Worm (Caenorhabditis elegans) whole organism, L3 larva: ENCODE results near the gene nhr-131.
A peak's percentile ranks its signal among the peaks of the same experiment; 100 is the strongest.

Experiments used
- R02D3.7 ChIP-seq: fragments of 150-350 bp; optimal IDR thresholded peaks from 2 replicates; lab custom pipeline; 2014; ENCODE audit warnings: missing biosample characterization, missing genetic modification characterization
- ZK546.5 ChIP-seq: sonication (generic microtip); optimal IDR thresholded peaks from 2 replicates; lab custom pipeline; 2017; ENCODE audit warnings: missing biosample characterization, missing genetic modification characterization
- aly-2 ChIP-seq: fragments of 150-350 bp; optimal IDR thresholded peaks from 2 replicates; lab custom pipeline; 2014; ENCODE audit warnings: missing biosample characterization, missing genetic modification characterization
- ama-1 ChIP-seq: fragments of 150-350 bp; optimal IDR thresholded peaks from 2 replicates; lab custom pipeline; 2018
- ceh-16 ChIP-seq: sonication (generic microtip); optimal IDR thresholded peaks from 2 replicates; lab custom pipeline; 2017; ENCODE audit warnings: missing biosample characterization, missing genetic modification characterization
- ceh-28 ChIP-seq: fragments of 150-350 bp; optimal IDR thresholded peaks from 2 replicates; lab custom pipeline; 2014; ENCODE audit warnings: missing biosample characterization, missing genetic modification reagents, missing genetic modification characterization
- ceh-82 ChIP-seq: fragments of 150-350 bp; optimal IDR thresholded peaks from 2 replicates; lab custom pipeline; 2014; ENCODE audit warnings: missing biosample characterization, missing genetic modification characterization
- ceh-9 ChIP-seq: sonication (generic microtip); optimal IDR thresholded peaks from 2 replicates; lab custom pipeline; 2018; ENCODE audit warnings: missing biosample characterization, missing genetic modification characterization
- egl-27 ChIP-seq: sonication (generic microtip); optimal IDR thresholded peaks from 4 replicates; lab custom pipeline; 2017; ENCODE audit warnings: missing biosample characterization, missing genetic modification reagents, missing genetic modification characterization
- elt-1 ChIP-seq: fragments of 150-350 bp; optimal IDR thresholded peaks from 2 replicates; lab custom pipeline; 2014; ENCODE audit warnings: missing biosample characterization, missing genetic modification characterization
- elt-2 ChIP-seq: sonication (generic microtip); optimal IDR thresholded peaks from 2 replicates; lab custom pipeline; 2016; ENCODE audit warnings: missing genetic modification reagents, mild to moderate bottlenecking, missing genetic modification characterization, missing compliant biosample characterization
- elt-3 ChIP-seq, 3 experiments: fragments of 150-350 bp in 1 of 3; sonication (generic microtip) in 2 of 3; optimal IDR thresholded peaks; 2 replicates in 2 of 3; 4 replicates in 1 of 3; lab custom pipeline; 2014 to 2017; ENCODE audit warnings: missing biosample characterization in 3 of 3, missing genetic modification characterization in 3 of 3
- eor-1 ChIP-seq, 2 experiments: fragments of 150-350 bp; optimal IDR thresholded peaks; 2 replicates each; lab custom pipeline; 2014 to 2018; ENCODE audit warnings: missing biosample characterization in 2 of 2, missing genetic modification characterization in 2 of 2
- fkh-10 ChIP-seq: sonication (generic microtip); optimal IDR thresholded peaks from 2 replicates; lab custom pipeline; 2017; ENCODE audit warnings: missing biosample characterization, missing genetic modification reagents, missing genetic modification characterization
- hmg-11 ChIP-seq: sonication (generic microtip); optimal IDR thresholded peaks from 2 replicates; lab custom pipeline; 2016; ENCODE audit warnings: missing genetic modification characterization, missing compliant biosample characterization
- jun-1 ChIP-seq: fragments of 150-350 bp; optimal IDR thresholded peaks from 2 replicates; lab custom pipeline; 2014; ENCODE audit warnings: missing biosample characterization, missing genetic modification reagents, missing genetic modification characterization
- lin-39 ChIP-seq: fragments of 150-350 bp; optimal IDR thresholded peaks from 2 replicates; lab custom pipeline; 2018; ENCODE audit warnings: missing biosample characterization, missing genetic modification reagents, missing genetic modification characterization
- lsy-12 ChIP-seq: sonication (generic microtip); optimal IDR thresholded peaks from 2 replicates; lab custom pipeline; 2016; ENCODE audit warnings: mild to moderate bottlenecking, missing genetic modification characterization, missing compliant biosample characterization
- mml-1 ChIP-seq: fragments of 150-350 bp; sonication (generic microtip); optimal IDR thresholded peaks from 3 replicates; lab custom pipeline; 2014; ENCODE audit warnings: missing biosample characterization, missing genetic modification characterization
- nfya-1 ChIP-seq: sonication (generic microtip); optimal IDR thresholded peaks from 2 replicates; lab custom pipeline; 2017; ENCODE audit warnings: missing genetic modification characterization, mild to moderate bottlenecking, missing compliant biosample characterization, antibody characterized with exemption, moderate library complexity; ENCODE audit not compliant: insufficient read depth
- nhr-11 ChIP-seq: fragments of 150-350 bp; optimal IDR thresholded peaks from 2 replicates; lab custom pipeline; 2014; ENCODE audit warnings: missing biosample characterization, missing genetic modification characterization
- nhr-23 ChIP-seq: fragments of 150-350 bp; optimal IDR thresholded peaks from 2 replicates; lab custom pipeline; 2014; ENCODE audit warnings: missing biosample characterization, missing genetic modification reagents, missing genetic modification characterization
- nhr-237 ChIP-seq: fragments of 150-350 bp; optimal IDR thresholded peaks from 2 replicates; lab custom pipeline; 2014; ENCODE audit warnings: missing biosample characterization, missing genetic modification characterization
- nhr-28 ChIP-seq: fragments of 150-350 bp; optimal IDR thresholded peaks from 2 replicates; lab custom pipeline; 2014; ENCODE audit warnings: missing biosample characterization, missing genetic modification characterization
- nhr-67 ChIP-seq: fragments of 150-350 bp; optimal IDR thresholded peaks from 2 replicates; lab custom pipeline; 2014; ENCODE audit warnings: missing biosample characterization, missing genetic modification characterization
- nhr-76 ChIP-seq: fragments of 150-350 bp; sonication (generic microtip); optimal IDR thresholded peaks from 5 replicates; lab custom pipeline; 2014; ENCODE audit warnings: missing biosample characterization, missing genetic modification characterization
- pha-4 ChIP-seq: fragments of 150-350 bp; optimal IDR thresholded peaks from 2 replicates; lab custom pipeline; 2014; ENCODE audit warnings: missing biosample characterization, missing genetic modification reagents, missing genetic modification characterization
- pqm-1 ChIP-seq: fragments of 150-350 bp; optimal IDR thresholded peaks from 2 replicates; lab custom pipeline; 2017; ENCODE audit warnings: missing biosample characterization, missing genetic modification characterization, inconsistent platforms
- sea-2 ChIP-seq: fragments of 150-350 bp; sonication (generic microtip); optimal IDR thresholded peaks from 4 replicates; lab custom pipeline; 2014; ENCODE audit warnings: missing biosample characterization, missing genetic modification reagents, missing genetic modification characterization
- skn-1 ChIP-seq: fragments of 150-350 bp; optimal IDR thresholded peaks from 2 replicates; lab custom pipeline; 2014; ENCODE audit warnings: missing biosample characterization, missing genetic modification characterization
- tbx-2 ChIP-seq: sonication (generic microtip); optimal IDR thresholded peaks from 2 replicates; lab custom pipeline; 2016; ENCODE audit warnings: mild to moderate bottlenecking, missing genetic modification characterization, missing compliant biosample characterization
- unc-62 ChIP-seq: fragments of 150-350 bp; sonication (generic microtip); optimal IDR thresholded peaks from 4 replicates; lab custom pipeline; 2014; ENCODE audit warnings: missing biosample characterization, missing genetic modification reagents, missing genetic modification characterization
- zag-1 ChIP-seq: fragments of 150-350 bp; optimal IDR thresholded peaks from 2 replicates; lab custom pipeline; 2014; ENCODE audit warnings: missing biosample characterization, missing genetic modification characterization
- ztf-11 ChIP-seq: fragments of 150-350 bp; optimal IDR thresholded peaks from 2 replicates; lab custom pipeline; 2014; ENCODE audit warnings: missing biosample characterization, missing genetic modification characterization

nhr-131 gene

ce11 chrV:484285-484890 is 9.8 kb upstream of the nhr-131 start, which contains the start of gene nhr-212:
TSS of gene nhr-212 (plus strand) at chrV:484857.
- peak; percentile 40 for TF ChIP-seq elt-2
- TF ChIP-seq pqm-1 (tag; lab: Kevin White, UChicago), result peak; percentile 50
- peak; percentile 83 for TF ChIP-seq pha-4 (tag; lab: Kevin White, UChicago)
- TF ChIP-seq zag-1, result no peak
- TF ChIP-seq nhr-76 (tag; lab: Kevin White, UChicago), result no peak
- TF ChIP-seq nhr-237 (tag; lab: Kevin White, UChicago), result no peak
- TF ChIP-seq nhr-11, result no peak
- TF ChIP-seq tbx-2 (tag; lab: Kevin White, UChicago), result no peak
- TF ChIP-seq nhr-23 (tag; lab: Kevin White, UChicago), result peak; percentile 27
- TF ChIP-seq ceh-28, result peak; percentile 57

- TF ChIP-seq ZK546.5 (tag; lab: Kevin White, UChicago) (no peak), sea-2 (GFP tag; lab: Kevin White, UChicago) (no peak), hmg-11 (no peak), zag-1 (no peak), ceh-16 (no peak), lsy-12 (tag; lab: Kevin White, UChicago) (no peak), R02D3.7 (tag; lab: Kevin White, UChicago) (no peak), unc-62 (no peak), nhr-76 (tag; lab: Kevin White, UChicago) (no peak), egl-27 (no peak), jun-1 (tag; lab: Kevin White, UChicago) (no peak)
- TF ChIP-seq, all 47 proteins: peak for 0
Measured at ce11 chrV:486684-487083, 7.5 kb upstream of the nhr-131 start, which contains the start of gene nhr-211. TSS of gene nhr-211 (plus strand) at chrV:486984.

ce11 chrV:487980-488379 is 6.2 kb upstream of the nhr-131 start:
- TF ChIP-seq mml-1 (tag; lab: Kevin White, UChicago) (no peak), nfya-1 (no peak), nhr-28 (tag; lab: Kevin White, UChicago) (no peak), jun-1 (tag; lab: Kevin White, UChicago) (no peak), eor-1 (tag; optimal IDR thresholded peaks at IDR 0.05; lab: Kevin White, UChicago) (no peak), fkh-10 (GFP tag; lab: Kevin White, UChicago) (no peak), ceh-9 (tag; lab: Kevin White, UChicago) (no peak), elt-3 (tag; optimal IDR thresholded peaks at IDR 0.05; lab: Kevin White, UChicago) (no peak), elt-1 (tag; lab: Kevin White, UChicago) (no peak), skn-1 (tag; lab: Kevin White, UChicago) (no peak), sea-2 (GFP tag; lab: Kevin White, UChicago) (no peak)

ce11 chrV:489320-489719 is 4.8 kb upstream of the nhr-131 start, which contains the start of gene nhr-106:
TSS of gene nhr-106 (plus strand) at chrV:489620.
- peak; percentile 6 for TF ChIP-seq pqm-1 (tag; lab: Kevin White, UChicago)
- peak; percentile 39 for TF ChIP-seq elt-2
- no peak for TF ChIP-seq egl-27

- no peak for TF ChIP-seq lin-39 (tag; lab: Kevin White, UChicago)
- no peak for TF ChIP-seq nhr-23 (tag; lab: Kevin White, UChicago)
- no peak for TF ChIP-seq nhr-11
- TF ChIP-seq nhr-67 (tag; lab: Kevin White, UChicago), result no peak
- TF ChIP-seq ceh-82, result no peak
- no peak for TF ChIP-seq nhr-28 (tag; lab: Kevin White, UChicago)
- no peak for TF ChIP-seq ztf-11
- TF ChIP-seq aly-2, result no peak
- no peak for TF ChIP-seq elt-2
- TF ChIP-seq tbx-2 (tag; lab: Kevin White, UChicago), result no peak
- no peak for TF ChIP-seq ama-1 (lab: Kevin White, UChicago)
- TF ChIP-seq jun-1 (tag; lab: Kevin White, UChicago), result no peak
- no peak for TF ChIP-seq ceh-28
- TF ChIP-seq hmg-11, result no peak
- no peak for TF ChIP-seq skn-1 (tag; lab: Kevin White, UChicago)
- no peak for TF ChIP-seq ceh-9 (tag; lab: Kevin White, UChicago)
- no peak for TF ChIP-seq nhr-76 (tag; lab: Kevin White, UChicago)
- no peak for TF ChIP-seq nfya-1
Measured at ce11 chrV:491432-491831, 2.7 kb upstream of the nhr-131 start, which contains the start of gene str-196. TSS of gene str-196 (plus strand) at chrV:491732.
